Fruit fly (Drosophila melanogaster) whole organism, wandering third instar larva: ENCODE data around the gene Cnep1r2.

Experiments used
- Abd-B ChIP-seq: fragments of >200 bp; optimal IDR thresholded peaks from 2 replicates; lab custom pipeline; 2017; ENCODE audit warnings: missing biosample characterization, missing genetic modification characterization
- CG32264 ChIP-seq: fragments of 200-800 bp; sonication (Bioruptor generic); optimal IDR thresholded peaks from 2 replicates; lab custom pipeline; 2016; ENCODE audit warnings: missing biosample characterization, missing genetic modification characterization
- CG9705 ChIP-seq: fragments of 200-800 bp; sonication (Bioruptor generic); optimal IDR thresholded peaks from 2 replicates; lab custom pipeline; 2018; ENCODE audit warnings: missing biosample characterization, mild to moderate bottlenecking, missing genetic modification characterization
- Dfd ChIP-seq: fragments of >200 bp; optimal IDR thresholded peaks from 2 replicates; lab custom pipeline; 2017; ENCODE audit warnings: missing biosample characterization, missing genetic modification characterization
- Dif ChIP-seq: fragments of 200-275, 200-300 bp; sonication (Bioruptor generic); optimal IDR thresholded peaks from 2 replicates; lab custom pipeline; 2018; ENCODE audit warnings: missing biosample characterization, missing genetic modification characterization; ENCODE audit not compliant: partially characterized antibody
- GATAd ChIP-seq: sonication (Bioruptor generic); optimal IDR thresholded peaks from 2 replicates; lab custom pipeline; 2016; ENCODE audit warnings: missing biosample characterization, missing genetic modification characterization
- HLH106 ChIP-seq: fragments of 200-800 bp; optimal IDR thresholded peaks from 3 replicates; lab custom pipeline; 2019; ENCODE audit warnings: missing biosample characterization, mild to moderate bottlenecking, missing genetic modification characterization, moderate library complexity
- Hr78 ChIP-seq: fragments of >200 bp; optimal IDR thresholded peaks from 2 replicates; lab custom pipeline; 2017; ENCODE audit warnings: missing biosample characterization, missing genetic modification characterization
- Hr83 ChIP-seq: fragments of 200-300 bp; sonication (Bioruptor generic); optimal IDR thresholded peaks from 2 replicates; lab custom pipeline; 2016; ENCODE audit warnings: missing biosample characterization, mild to moderate bottlenecking, missing genetic modification characterization, moderate library complexity; ENCODE audit not compliant: poor library complexity, severe bottlenecking
- Jra ChIP-seq: sonication (Bioruptor generic); optimal IDR thresholded peaks from 2 replicates; lab custom pipeline; 2016; ENCODE audit warnings: missing biosample characterization, missing genetic modification characterization
- Myc ChIP-seq: fragments of >200 bp; optimal IDR thresholded peaks from 2 replicates; lab custom pipeline; 2017
- N ChIP-seq: fragments of >200 bp; optimal IDR thresholded peaks from 2 replicates; lab custom pipeline; 2018; ENCODE audit warnings: missing biosample characterization, missing external identifiers, missing genetic modification characterization
- OdsH ChIP-seq: fragments of 200-800 bp; sonication (Bioruptor generic); optimal IDR thresholded peaks from 2 replicates; lab custom pipeline; 2016; ENCODE audit warnings: missing biosample characterization, mild to moderate bottlenecking, missing genetic modification characterization
- Rel ChIP-seq, 2 experiments: fragments of 200-800 bp; sonication (Bioruptor generic) in 1 of 2; optimal IDR thresholded peaks; 2 replicates in 1 of 2; 3 replicates in 1 of 2; lab custom pipeline; 2016 to 2019; ENCODE audit warnings: mild to moderate bottlenecking in 2 of 2, missing biosample characterization in 2 of 2, missing genetic modification characterization in 2 of 2, moderate library complexity in 1 of 2
- Sp1 ChIP-seq: fragments of 200-800 bp; sonication (Bioruptor generic); optimal IDR thresholded peaks from 3 replicates; lab custom pipeline; 2019; ENCODE audit warnings: missing biosample characterization, mild to moderate bottlenecking, missing genetic modification characterization, moderate library complexity
- Vsx2 ChIP-seq: fragments of 200-300, 225-300 bp; sonication (Bioruptor generic); optimal IDR thresholded peaks from 2 replicates; lab custom pipeline; 2018; ENCODE audit warnings: missing biosample characterization, missing genetic modification characterization; ENCODE audit not compliant: partially characterized antibody
- br ChIP-seq: fragments of 200-800 bp; sonication (Bioruptor generic); optimal IDR thresholded peaks from 2 replicates; lab custom pipeline; 2016; ENCODE audit warnings: missing biosample characterization, missing genetic modification characterization
- brk ChIP-seq: fragments of 200-800 bp; sonication (Bioruptor generic); optimal IDR thresholded peaks from 2 replicates; lab custom pipeline; 2016; ENCODE audit warnings: missing biosample characterization, mild to moderate bottlenecking, missing genetic modification characterization
- dmrt93B ChIP-seq: fragments of 200-800 bp; sonication (Bioruptor generic); optimal IDR thresholded peaks from 2 replicates; lab custom pipeline; 2018; ENCODE audit warnings: missing biosample characterization, mild to moderate bottlenecking, missing genetic modification characterization
- dsf ChIP-seq: sonication (Bioruptor generic); optimal IDR thresholded peaks from 2 replicates; lab custom pipeline; 2016; ENCODE audit warnings: missing biosample characterization, missing genetic modification characterization, borderline replicate concordance
- ey ChIP-seq: fragments of 200-800 bp; sonication (Bioruptor generic); optimal IDR thresholded peaks from 2 replicates; lab custom pipeline; 2016; ENCODE audit warnings: missing biosample characterization, missing genetic modification characterization
- foxo ChIP-seq, 2 experiments: fragments of 200-800 bp; sonication (Bioruptor generic); optimal IDR thresholded peaks; 2 replicates in 1 of 2; 3 replicates in 1 of 2; lab custom pipeline; 2016 to 2017; ENCODE audit warnings: missing biosample characterization in 2 of 2, missing genetic modification characterization in 2 of 2
- fru ChIP-seq: fragments of 200-800 bp; sonication (Bioruptor generic); optimal IDR thresholded peaks from 3 replicates; lab custom pipeline; 2016; ENCODE audit warnings: missing biosample characterization, mild to moderate bottlenecking, missing genetic modification characterization
- h ChIP-seq: fragments of 200-800 bp; sonication (Bioruptor generic); optimal IDR thresholded peaks from 3 replicates; lab custom pipeline; 2016; ENCODE audit warnings: missing biosample characterization, mild to moderate bottlenecking, missing genetic modification characterization
- jim ChIP-seq: fragments of 175-275, 200-325 bp; sonication (Bioruptor generic); optimal IDR thresholded peaks from 2 replicates; lab custom pipeline; 2016; ENCODE audit warnings: missing biosample characterization, mild to moderate bottlenecking, missing genetic modification characterization
- lola ChIP-seq: fragments of >200 bp; optimal IDR thresholded peaks from 2 replicates; lab custom pipeline; 2017; ENCODE audit warnings: missing biosample characterization, missing genetic modification characterization
- pan ChIP-seq: fragments of >200 bp; optimal IDR thresholded peaks from 2 replicates; lab custom pipeline; 2017
- psq ChIP-seq: fragments of 200-800 bp; sonication (Bioruptor generic); optimal IDR thresholded peaks from 3 replicates; lab custom pipeline; 2017; ENCODE audit warnings: missing biosample characterization, mild to moderate bottlenecking, missing genetic modification characterization, moderate library complexity
- rgr ChIP-seq: fragments of 200-800 bp; sonication (Bioruptor generic); optimal IDR thresholded peaks from 3 replicates; lab custom pipeline; 2016; ENCODE audit warnings: missing biosample characterization, mild to moderate bottlenecking, missing genetic modification characterization
- sage ChIP-seq: fragments of 200-800 bp; sonication (Bioruptor generic); optimal IDR thresholded peaks from 2 replicates; lab custom pipeline; 2016; ENCODE audit warnings: missing biosample characterization, mild to moderate bottlenecking, missing genetic modification characterization
- tai ChIP-seq: sonication (Bioruptor generic); optimal IDR thresholded peaks from 2 replicates; lab custom pipeline; 2016; ENCODE audit warnings: missing biosample characterization, missing genetic modification characterization
- usp ChIP-seq: fragments of >200 bp; optimal IDR thresholded peaks from 2 replicates; lab custom pipeline; 2017; ENCODE audit warnings: missing biosample characterization, missing genetic modification characterization
- woc ChIP-seq: sonication (Bioruptor generic); optimal IDR thresholded peaks from 2 replicates; lab custom pipeline; 2016; ENCODE audit warnings: missing biosample characterization, mild to moderate bottlenecking, missing genetic modification characterization

Cnep1r2 gene

DNA sequence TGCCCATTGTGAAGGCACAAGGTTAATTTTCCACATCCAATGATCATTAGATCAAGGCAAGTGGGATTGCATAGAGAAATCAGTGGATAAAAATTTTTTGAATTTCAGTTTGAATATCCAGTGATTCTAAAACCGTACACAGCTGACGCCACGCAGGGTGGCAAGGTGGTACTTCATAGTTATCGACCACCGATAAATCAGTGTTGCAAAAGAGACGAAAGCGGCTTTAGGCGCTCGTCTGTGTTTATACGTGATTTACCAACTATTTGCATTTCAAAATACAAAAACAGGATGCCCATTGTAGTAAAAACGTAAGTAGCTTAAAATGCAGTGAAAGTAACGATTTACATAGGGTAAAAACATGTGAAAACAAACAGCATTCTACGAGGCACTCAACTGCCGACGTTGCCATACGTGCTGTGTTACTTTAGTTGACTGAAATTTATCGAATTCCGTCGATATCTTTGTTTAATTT is 7.0 kb upstream of the Cnep1r2 start, which contains the start of the genes CG42535, CG34001 and hay:
Gene CG42535 (minus strand): TSS at position 51 of the 475 bp plus-strand sequence.
Gene CG34001 (plus strand): TSS at position 195 of the 475 bp plus-strand sequence.
Gene hay (plus strand): TSS at position 195 of the 475 bp plus-strand sequence.
- no peak for TF ChIP-seq OdsH (GFP tag; lab: Kevin White, UChicago)
- TF ChIP-seq foxo (GFP tag; optimal IDR thresholded peaks at IDR 0.05; lab: Kevin White, UChicago) = peak in 1 of 2 experiments; percentile 5
- peak; percentile 62 for TF ChIP-seq Myc

- TF ChIP-seq psq (GFP tag; lab: Kevin White, UChicago) = no peak
- TF ChIP-seq Hr83 (GFP tag; lab: Kevin White, UChicago) = no peak
- TF ChIP-seq Dif (GFP tag; lab: Kevin White, UChicago) = no peak
- TF ChIP-seq ey = no peak
- no peak for TF ChIP-seq Myc
- TF ChIP-seq sage (GFP tag; lab: Kevin White, UChicago) = no peak
- TF ChIP-seq brk (GFP tag; lab: Kevin White, UChicago) = no peak
Observed at dm6 chr3L:10639440-10639839, 1.5 kb downstream of the Cnep1r2 start, which contains the start of gene CG18628. CG18628 (plus strand) TSS chr3L:10639740.

dm6 chr3L:10641589-10641988 is 3.6 kb downstream of the Cnep1r2 start, which contains the start of gene CG14154:
CG14154 (plus strand) TSS chr3L:10641889.
- no peak for TF ChIP-seq sage (GFP tag; lab: Kevin White, UChicago)
- TF ChIP-seq GATAd = no peak
- TF ChIP-seq br (GFP tag; lab: Kevin White, UChicago) = no peak
- no peak for TF ChIP-seq usp (GFP tag; lab: Kevin White, UChicago)
- TF ChIP-seq rgr = no peak
- TF ChIP-seq CG9705 (GFP tag; lab: Kevin White, UChicago) = no peak
- no peak for TF ChIP-seq N (GFP tag; lab: Kevin White, UChicago)
- TF ChIP-seq Myc = no peak
- no peak for TF ChIP-seq Sp1 (GFP tag; lab: Kevin White, UChicago)
- no peak for TF ChIP-seq CG32264 (GFP tag; lab: Kevin White, UChicago)
- no peak for TF ChIP-seq dmrt93B
- TF ChIP-seq Abd-B (GFP tag; lab: Kevin White, UChicago) = no peak
- no peak for TF ChIP-seq tai (GFP tag; lab: Kevin White, UChicago)
- TF ChIP-seq Vsx2 (GFP tag; lab: Kevin White, UChicago) = no peak
- no peak for TF ChIP-seq HLH106
- no peak for TF ChIP-seq lola (GFP tag; lab: Kevin White, UChicago)
- no peak for TF ChIP-seq Hr78
- no peak for TF ChIP-seq Jra (GFP tag; lab: Kevin White, UChicago)
- no peak for TF ChIP-seq h
- no peak for TF ChIP-seq Dif (GFP tag; lab: Kevin White, UChicago)

DNA sequence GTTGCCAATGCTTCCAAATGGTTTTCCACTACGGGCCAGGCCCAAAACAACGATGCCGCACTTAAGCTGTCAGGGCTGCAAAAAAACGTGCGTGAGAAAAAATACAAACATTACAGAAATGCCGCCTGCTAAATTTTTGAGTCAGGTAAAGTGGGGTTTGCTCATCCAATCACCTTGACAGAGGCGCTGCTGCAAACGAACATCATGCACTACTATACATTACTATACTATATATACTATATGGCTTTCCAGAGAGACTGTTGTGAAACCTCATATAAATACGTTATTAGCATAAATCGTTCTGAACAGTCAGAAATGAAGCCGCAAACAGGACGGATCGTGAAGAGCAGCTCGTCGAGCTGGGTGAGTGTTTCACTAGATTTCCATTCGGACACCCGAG is 5.3 kb downstream of the Cnep1r2 start, which contains the start of gene CG14153:
Gene CG14153 (plus strand): TSS at position 301 of the 400 bp plus-strand sequence.
- TF ChIP-seq sage (GFP tag; lab: Kevin White, UChicago) (no peak), Rel (GFP tag; optimal IDR thresholded peaks at IDR 0.05; lab: Kevin White, UChicago) (no peak), Rel (tag; optimal IDR thresholded peaks at IDR 0.05; lab: Kevin White, UChicago) (no peak), psq (GFP tag; lab: Kevin White, UChicago) (no peak), Dfd (GFP tag; lab: Kevin White, UChicago) (no peak), Abd-B (GFP tag; lab: Kevin White, UChicago) (no peak), br (GFP tag; lab: Kevin White, UChicago) (no peak), Vsx2 (GFP tag; lab: Kevin White, UChicago) (no peak), tai (GFP tag; lab: Kevin White, UChicago) (no peak), fru (GFP tag; lab: Kevin White, UChicago) (no peak), pan (lab: Kevin White, UChicago) (no peak), Dif (GFP tag; lab: Kevin White, UChicago) (no peak), Hr83 (GFP tag; lab: Kevin White, UChicago) (no peak), OdsH (GFP tag; lab: Kevin White, UChicago) (no peak), Sp1 (GFP tag; lab: Kevin White, UChicago) (no peak)

DNA sequence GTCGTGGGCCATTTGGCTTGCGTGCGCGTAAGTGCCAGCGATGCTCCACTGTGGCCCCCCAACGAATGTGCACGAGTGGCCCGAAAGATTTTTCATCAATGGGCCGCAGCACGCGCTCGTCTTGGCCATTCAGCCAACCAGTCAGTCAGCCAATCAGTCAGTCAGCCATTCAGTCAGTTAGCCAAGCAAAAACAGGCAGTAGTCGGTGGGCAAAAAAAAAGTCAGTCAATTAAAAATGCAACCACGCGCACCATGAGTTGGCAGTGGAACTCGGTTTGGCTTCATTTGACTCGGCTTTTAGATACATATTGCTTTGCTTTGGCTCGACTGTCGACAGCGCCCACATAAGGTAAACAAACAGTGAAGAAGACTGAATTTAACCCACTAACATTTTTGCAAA is 8.0 kb downstream of the Cnep1r2 start:
- TF ChIP-seq jim (GFP tag; lab: Kevin White, UChicago) (no peak), dmrt93B (no peak), GATAd (no peak), woc (GFP tag; lab: Kevin White, UChicago) (no peak), Dif (GFP tag; lab: Kevin White, UChicago) (no peak), Dfd (GFP tag; lab: Kevin White, UChicago) (no peak), foxo (GFP tag; optimal IDR thresholded peaks at IDR 0.05; lab: Kevin White, UChicago) (no peak), Hr78 (no peak), ey (no peak), Sp1 (GFP tag; lab: Kevin White, UChicago) (no peak), Rel (GFP tag; optimal IDR thresholded peaks at IDR 0.05; lab: Kevin White, UChicago) (no peak), Rel (tag; optimal IDR thresholded peaks at IDR 0.05; lab: Kevin White, UChicago) (no peak), N (GFP tag; lab: Kevin White, UChicago) (no peak), CG32264 (GFP tag; lab: Kevin White, UChicago) (no peak), dsf (no peak)
- TF ChIP-seq, all 38 proteins: peak for 0
